Worm (Caenorhabditis elegans): ENCODE measurements around the gene F58G6.3.

ce11 chrIV:9683433-9683832, 30.1 kb downstream of the F58G6.3 start, which contains the start of the genes htas-1 and ZK1251.3:
- no peak for TF ChIP-seq lin-13 (GFP tag; optimal IDR thresholded peaks at IDR 0.05)
- no peak for TF ChIP-seq F13H6.1 (tag; optimal IDR thresholded peaks at IDR 0.05)
- TF ChIP-seq nhr-77 (tag; optimal IDR thresholded peaks at IDR 0.05) = no peak
- no peak for TF ChIP-seq ztf-4 (tag; optimal IDR thresholded peaks at IDR 0.05)
- TF ChIP-seq alr-1 (tag; optimal IDR thresholded peaks at IDR 0.05) = no peak

Data from whole organism, L2 larva.